Worm (Caenorhabditis elegans): ENCODE data around the gene cbs-1.

ce11 chrX:10078637-10079036, 24.6 kb downstream of the cbs-1 start:
- TF ChIP-seq blmp-1 (tag; optimal IDR thresholded peaks at IDR 0.05) (no peak), pha-4 (tag; optimal IDR thresholded peaks at IDR 0.05) (no peak), lin-13 (tag; optimal IDR thresholded peaks at IDR 0.05) (no peak), elt-1 (tag; optimal IDR thresholded peaks at IDR 0.05; ENCODE audit: borderline replicate concordance, insufficient read depth) (no peak), sptf-1 (tag; optimal IDR thresholded peaks at IDR 0.05) (no peak), elt-3 (tag; optimal IDR thresholded peaks at IDR 0.05) (no peak), lin-32 (GFP tag; optimal IDR thresholded peaks at IDR 0.05) (no peak), mep-1 (tag; optimal IDR thresholded peaks at IDR 0.05) (no peak), unc-62 (GFP tag; optimal IDR thresholded peaks at IDR 0.05) (no peak), M03D4.4 (tag; optimal IDR thresholded peaks at IDR 0.05) (no peak), snpc-4 (tag; optimal IDR thresholded peaks at IDR 0.05) (no peak), nhr-2 (tag; optimal IDR thresholded peaks at IDR 0.05) (no peak), ztf-11 (tag; optimal IDR thresholded peaks at IDR 0.05) (no peak), nhr-12 (tag; optimal IDR thresholded peaks at IDR 0.05) (no peak)
